Worm (Caenorhabditis elegans) whole organism, L4 larva: ENCODE measurements around the gene T04H1.12.

Experiments used
- F37D6.2 ChIP-seq: sonication (generic microtip); optimal IDR thresholded peaks from 2 replicates; lab custom pipeline; 2016; ENCODE audit warnings: mild to moderate bottlenecking, missing genetic modification characterization, missing compliant biosample characterization
- F49E8.2 ChIP-seq: sonication (generic microtip); optimal IDR thresholded peaks from 2 replicates; lab custom pipeline; 2016; ENCODE audit warnings: missing compliant biosample characterization, mild to moderate bottlenecking, missing genetic modification characterization, borderline replicate concordance
- ZK546.5 ChIP-seq, 2 experiments: sonication (generic microtip); optimal IDR thresholded peaks; 2 replicates each; lab custom pipeline; 2017; ENCODE audit warnings: missing biosample characterization in 2 of 2, missing genetic modification characterization in 2 of 2
- ceh-44 ChIP-seq: fragments of 200-800 bp; sonication (Bioruptor generic); IDR thresholded peaks from 2 replicates; pipeline ENCODE4 v1.3.6; 2022; ENCODE audit warnings: missing genetic modification reagents, missing genetic modification characterization, missing compliant biosample characterization
- ces-1 ChIP-seq: fragments of 150-350 bp; sonication (generic microtip); optimal IDR thresholded peaks from 4 replicates; lab custom pipeline; 2014; ENCODE audit warnings: missing biosample characterization, missing genetic modification reagents, missing genetic modification characterization
- mdl-1 ChIP-seq, 2 experiments: fragments of 150-350 bp in 1 of 2; sonication (generic microtip) in 1 of 2; optimal IDR thresholded peaks; 2 replicates each; lab custom pipeline; 2014 to 2017; ENCODE audit warnings: missing biosample characterization in 2 of 2, missing genetic modification characterization in 2 of 2
- nhr-28 ChIP-seq: fragments of 150-350 bp; optimal IDR thresholded peaks from 2 replicates; lab custom pipeline; 2014; ENCODE audit warnings: missing biosample characterization, missing genetic modification characterization
- nhr-76 ChIP-seq: fragments of 150-350 bp; optimal IDR thresholded peaks from 2 replicates; lab custom pipeline; 2014; ENCODE audit warnings: missing biosample characterization, missing genetic modification characterization
- nhr-77 ChIP-seq: fragments of 150-350 bp; optimal IDR thresholded peaks from 2 replicates; lab custom pipeline; 2014; ENCODE audit warnings: missing biosample characterization, missing genetic modification characterization
- skn-1 ChIP-seq: fragments of 150-350 bp; optimal IDR thresholded peaks from 2 replicates; lab custom pipeline; 2014; ENCODE audit warnings: missing biosample characterization, missing genetic modification characterization
- snpc-4 ChIP-seq: fragments of 150-350 bp; optimal IDR thresholded peaks from 2 replicates; lab custom pipeline; 2014; ENCODE audit warnings: missing biosample characterization, missing genetic modification characterization
- spr-3 ChIP-seq: fragments of 200-800 bp; sonication (Bioruptor generic); optimal IDR thresholded peaks from 2 replicates; lab custom pipeline; 2018; ENCODE audit warnings: mild to moderate bottlenecking, missing genetic modification characterization, missing compliant biosample characterization
- zfp-2 ChIP-seq: sonication (generic microtip); optimal IDR thresholded peaks from 2 replicates; lab custom pipeline; 2016; ENCODE audit warnings: mild to moderate bottlenecking, missing genetic modification characterization, missing compliant biosample characterization
- zfp-3 ChIP-seq: fragments of 200-800 bp; sonication (Bioruptor generic); conservative IDR thresholded peaks from 2 replicates; pipeline ENCODE4 v1.3.6; 2022; ENCODE audit warnings: missing genetic modification reagents, missing genetic modification characterization, missing compliant biosample characterization

ce11 chrV:12271495-12271894, 16.1 kb downstream of the T04H1.12 start, which contains the start of the genes tsfm-1 and capg-2:
- no peak for TF ChIP-seq nhr-28 (tag; lab: Kevin White, UChicago)
- TF ChIP-seq mdl-1 (tag; optimal IDR thresholded peaks at IDR 0.05; lab: Kevin White, UChicago) = no peak
- TF ChIP-seq zfp-2 (tag; lab: Kevin White, UChicago) = no peak
- TF ChIP-seq nhr-76 (tag; lab: Kevin White, UChicago) = no peak
- no peak for TF ChIP-seq zfp-3
- TF ChIP-seq F49E8.2 = no peak
- TF ChIP-seq ZK546.5 (tag; optimal IDR thresholded peaks at IDR 0.05; lab: Kevin White, UChicago) = no peak
- TF ChIP-seq nhr-77 = no peak
- TF ChIP-seq F37D6.2 = no peak
- TF ChIP-seq ces-1 (GFP tag; lab: Kevin White, UChicago) = no peak
- TF ChIP-seq ceh-44 (GFP tag; lab: Robert Waterston, UW) = no peak
- TF ChIP-seq skn-1 = no peak
- TF ChIP-seq spr-3 = no peak
- TF ChIP-seq snpc-4 (tag; lab: Kevin White, UChicago) = no peak
